Fruit fly (Drosophila melanogaster) whole organism, embryonic: ENCODE measurements around the gene cmet.

Experiments
- Ada2b ChIP-seq: fragments of 200-800 bp; sonication (Bioruptor generic); IDR thresholded peaks from 2 replicates; pipeline ENCODE4 v1.3.6; 2022; ENCODE audit warnings: missing biosample characterization, missing genetic modification characterization
- Atf-2 ChIP-seq: fragments of 200-800 bp; sonication (Bioruptor generic); optimal IDR thresholded peaks from 2 replicates; lab custom pipeline; 2016; ENCODE audit warnings: missing biosample characterization, missing genetic modification characterization
- Atf3 ChIP-seq: fragments of 200-800 bp; sonication (Bioruptor generic); optimal IDR thresholded peaks from 3 replicates; lab custom pipeline; 2016; ENCODE audit warnings: missing biosample characterization, missing genetic modification characterization
- CG10274 ChIP-seq: fragments of 200-800 bp; sonication (Bioruptor generic); optimal IDR thresholded peaks from 3 replicates; lab custom pipeline; 2017; ENCODE audit warnings: missing biosample characterization, mild to moderate bottlenecking, missing genetic modification characterization
- CG10654 ChIP-seq: fragments of 200-800 bp; sonication (Bioruptor generic); optimal IDR thresholded peaks from 2 replicates; lab custom pipeline; 2016; ENCODE audit warnings: missing biosample characterization, missing genetic modification characterization
- CG11093 ChIP-seq: fragments of 200-800 bp; sonication (Bioruptor generic); IDR thresholded peaks from 3 replicates; pipeline ENCODE4 v1.3.6; 2022; ENCODE audit warnings: missing biosample characterization, missing genetic modification characterization
- CG11456 ChIP-seq: fragments of 200-800 bp; sonication (Bioruptor generic); IDR thresholded peaks from 3 replicates; pipeline ENCODE4 v1.3.6; 2022; ENCODE audit warnings: missing biosample characterization, missing genetic modification characterization
- CG11696 ChIP-seq: fragments of 200-800 bp; sonication (Bioruptor generic); IDR thresholded peaks from 2 replicates; pipeline ENCODE4 v1.3.6; 2022; ENCODE audit warnings: missing biosample characterization, missing genetic modification characterization
- CG15269 ChIP-seq: fragments of 200-800 bp; sonication (Bioruptor generic); optimal IDR thresholded peaks from 2 replicates; lab custom pipeline; 2018; ENCODE audit warnings: missing biosample characterization, mild to moderate bottlenecking, missing genetic modification characterization, moderate library complexity
- CG2202 ChIP-seq: fragments of 200-800 bp; sonication (Bioruptor generic); optimal IDR thresholded peaks from 2 replicates; lab custom pipeline; 2018; ENCODE audit warnings: missing biosample characterization, mild to moderate bottlenecking, missing genetic modification characterization
- CG3847 ChIP-seq: fragments of 200-800 bp; sonication (Bioruptor generic); IDR thresholded peaks from 2 replicates; pipeline ENCODE4 v1.3.6; 2022; ENCODE audit warnings: missing biosample characterization, missing genetic modification characterization
- CG7745 ChIP-seq: fragments of 200-800 bp; sonication (Bioruptor generic); optimal IDR thresholded peaks from 2 replicates; lab custom pipeline; 2018; ENCODE audit warnings: missing biosample characterization, mild to moderate bottlenecking, missing genetic modification characterization, moderate library complexity
- CG7786 ChIP-seq: fragments of 200-800 bp; sonication (Bioruptor generic); optimal IDR thresholded peaks from 2 replicates; lab custom pipeline; 2016; ENCODE audit warnings: missing biosample characterization, missing genetic modification characterization
- ERR ChIP-seq: fragments of 200-800 bp; sonication (Bioruptor generic); optimal IDR thresholded peaks from 2 replicates; lab custom pipeline; 2016; ENCODE audit warnings: missing biosample characterization, missing genetic modification characterization
- Eip74EF ChIP-seq, 2 experiments: fragments of 200-800 bp in 1 of 2; fragments of >200 bp in 1 of 2; sonication (Bioruptor generic) in 1 of 2; optimal IDR thresholded peaks; 2 replicates each; lab custom pipeline; 2017 to 2019; ENCODE audit warnings: missing biosample characterization in 2 of 2, missing genetic modification characterization in 2 of 2, mild to moderate bottlenecking in 1 of 2, moderate library complexity in 1 of 2
- Elba2 ChIP-seq: fragments of 200-800 bp; sonication (Bioruptor generic); optimal IDR thresholded peaks from 3 replicates; lab custom pipeline; 2016; ENCODE audit warnings: missing biosample characterization, missing genetic modification characterization
- GATAe ChIP-seq: fragments of 200-800 bp; sonication (Bioruptor generic); conservative IDR thresholded peaks from 2 replicates; pipeline ENCODE4 v1.3.6; 2022; ENCODE audit warnings: missing biosample characterization, missing genetic modification characterization
- HLH54F ChIP-seq: fragments of 200-800 bp; sonication (Bioruptor generic); optimal IDR thresholded peaks from 3 replicates; lab custom pipeline; 2016; ENCODE audit warnings: missing biosample characterization, missing genetic modification characterization
- Mes4 ChIP-seq: fragments of 200-800 bp; sonication (Bioruptor generic); optimal IDR thresholded peaks from 2 replicates; lab custom pipeline; 2016; ENCODE audit warnings: missing biosample characterization, missing genetic modification characterization
- Oli ChIP-seq: fragments of 200-800 bp; sonication (Bioruptor generic); optimal IDR thresholded peaks from 2 replicates; lab custom pipeline; 2018; ENCODE audit warnings: missing biosample characterization, mild to moderate bottlenecking, missing genetic modification characterization, moderate library complexity
- Ptx1 ChIP-seq: fragments of 200-800 bp; sonication (Bioruptor generic); IDR thresholded peaks from 2 replicates; pipeline ENCODE4 v1.3.6; 2022; ENCODE audit warnings: missing biosample characterization, missing genetic modification characterization
- Sry-β ChIP-seq: fragments of 200-800 bp; sonication (Bioruptor generic); optimal IDR thresholded peaks from 2 replicates; lab custom pipeline; 2018; ENCODE audit warnings: missing biosample characterization, mild to moderate bottlenecking, missing genetic modification characterization, moderate library complexity
- ac ChIP-seq: fragments of 200-800 bp; sonication (Bioruptor generic); optimal IDR thresholded peaks from 3 replicates; lab custom pipeline; 2017; ENCODE audit warnings: missing biosample characterization, mild to moderate bottlenecking, missing genetic modification characterization
- bsh ChIP-seq, 2 experiments: fragments of 200-800 bp; sonication (Bioruptor generic); optimal IDR thresholded peaks; 2 replicates each; lab custom pipeline; 2017 to 2018; ENCODE audit warnings: mild to moderate bottlenecking in 2 of 2, missing biosample characterization in 2 of 2, missing genetic modification characterization in 2 of 2, moderate library complexity in 1 of 2
- cwo ChIP-seq: fragments of 200-800 bp; sonication (Bioruptor generic); optimal IDR thresholded peaks from 3 replicates; lab custom pipeline; 2017; ENCODE audit warnings: missing biosample characterization, missing genetic modification characterization, mild to moderate bottlenecking, moderate library complexity, missing genetic modification reagents
- dan ChIP-seq: fragments of 200-800 bp; sonication (Bioruptor generic); IDR thresholded peaks from 2 replicates; pipeline ENCODE4 v1.3.6; 2022; ENCODE audit warnings: missing biosample characterization, missing genetic modification characterization
- emc ChIP-seq: fragments of 200-800 bp; sonication (Bioruptor generic); optimal IDR thresholded peaks from 2 replicates; lab custom pipeline; 2016; ENCODE audit warnings: missing biosample characterization, missing genetic modification characterization
- fru ChIP-seq: fragments of >200 bp; optimal IDR thresholded peaks from 2 replicates; lab custom pipeline; 2017
- gsb ChIP-seq: fragments of 200-800 bp; sonication (Bioruptor generic); IDR thresholded peaks from 2 replicates; pipeline ENCODE4 v1.3.6; 2022; ENCODE audit warnings: missing biosample characterization, missing genetic modification characterization
- inv ChIP-seq: fragments of 200-800 bp; sonication (Bioruptor generic); IDR thresholded peaks from 2 replicates; pipeline ENCODE4 v1.3.6; 2022; ENCODE audit warnings: missing biosample characterization, missing genetic modification characterization; ENCODE audit not compliant: partially characterized antibody
- kah ChIP-seq: fragments of 200-800 bp; sonication (Bioruptor generic); optimal IDR thresholded peaks from 2 replicates; lab custom pipeline; 2018; ENCODE audit warnings: missing biosample characterization, mild to moderate bottlenecking, missing genetic modification characterization
- kay ChIP-seq: fragments of 200-800 bp; sonication (Bioruptor generic); optimal IDR thresholded peaks from 2 replicates; lab custom pipeline; 2016; ENCODE audit warnings: missing biosample characterization, missing genetic modification characterization
- lilli ChIP-seq: fragments of 200-800 bp; sonication (Bioruptor generic); optimal IDR thresholded peaks from 3 replicates; lab custom pipeline; 2016; ENCODE audit warnings: missing biosample characterization, missing genetic modification characterization
- mam ChIP-seq: fragments of 200-800 bp; sonication (Bioruptor generic); optimal IDR thresholded peaks from 3 replicates; lab custom pipeline; 2016; ENCODE audit warnings: missing biosample characterization, missing genetic modification characterization
- pan ChIP-seq, 4 experiments: fragments of >200 bp in 3 of 4; fragments of 200-800 bp in 1 of 4; sonication (Bioruptor generic) in 1 of 4; optimal IDR thresholded peaks in 3 of 4; IDR thresholded peaks in 1 of 4; 2 replicates each; pipeline versions ENCODE4 v1.3.6 to Lab custom; 2017 to 2022; ENCODE audit warnings: missing biosample characterization in 2 of 4, missing genetic modification characterization in 2 of 4, mixed read lengths in 1 of 4
- pfk ChIP-seq: fragments of 200-800 bp; sonication (Bioruptor generic); optimal IDR thresholded peaks from 2 replicates; lab custom pipeline; 2018; ENCODE audit warnings: missing biosample characterization, mild to moderate bottlenecking, missing genetic modification characterization, moderate library complexity
- pho ChIP-seq: fragments of 200-800 bp; sonication (Bioruptor generic); optimal IDR thresholded peaks from 2 replicates; lab custom pipeline; 2016; ENCODE audit warnings: missing biosample characterization, missing genetic modification characterization
- pnt ChIP-seq: fragments of 200-800 bp; sonication (Bioruptor generic); optimal IDR thresholded peaks from 3 replicates; lab custom pipeline; 2016; ENCODE audit warnings: missing biosample characterization, missing genetic modification characterization
- pros ChIP-seq: fragments of 200-800 bp; sonication (Bioruptor generic); optimal IDR thresholded peaks from 3 replicates; lab custom pipeline; 2019; ENCODE audit warnings: missing biosample characterization, mild to moderate bottlenecking, missing genetic modification characterization, moderate library complexity
- psq ChIP-seq: fragments of 200-800 bp; sonication (Bioruptor generic); optimal IDR thresholded peaks from 2 replicates; lab custom pipeline; 2017; ENCODE audit warnings: missing biosample characterization, missing genetic modification characterization
- repo ChIP-seq: fragments of 200-800 bp; sonication (Bioruptor generic); optimal IDR thresholded peaks from 2 replicates; lab custom pipeline; 2016; ENCODE audit warnings: missing biosample characterization, missing genetic modification characterization
- sisA ChIP-seq: fragments of 200-800 bp; sonication (Bioruptor generic); IDR thresholded peaks from 2 replicates; pipeline ENCODE4 v1.3.6; 2022; ENCODE audit warnings: missing biosample characterization, missing genetic modification characterization
- slou ChIP-seq: fragments of 200-800 bp; sonication (Bioruptor generic); optimal IDR thresholded peaks from 3 replicates; lab custom pipeline; 2016; ENCODE audit warnings: missing biosample characterization, missing genetic modification characterization
- stc ChIP-seq: fragments of 200-800 bp; sonication (Bioruptor generic); IDR thresholded peaks from 2 replicates; pipeline ENCODE4 v1.3.6; 2022; ENCODE audit warnings: missing biosample characterization, missing genetic modification characterization
- tio ChIP-seq: fragments of 200-800 bp; sonication (Bioruptor generic); optimal IDR thresholded peaks from 2 replicates; lab custom pipeline; 2017; ENCODE audit warnings: missing biosample characterization, missing genetic modification characterization, inconsistent platforms
- tll ChIP-seq, 2 experiments: fragments of 200-800 bp in 1 of 2; fragments of >200 bp in 1 of 2; sonication (Bioruptor generic) in 1 of 2; optimal IDR thresholded peaks; 2 replicates each; lab custom pipeline; 2017 to 2019; ENCODE audit warnings: missing biosample characterization in 2 of 2, missing genetic modification characterization in 2 of 2, mild to moderate bottlenecking in 1 of 2, moderate library complexity in 1 of 2
- tna ChIP-seq: fragments of 200-800 bp; sonication (Bioruptor generic); IDR thresholded peaks from 2 replicates; pipeline ENCODE4 v1.3.6; 2022; ENCODE audit warnings: missing biosample characterization, missing genetic modification characterization; ENCODE audit not compliant: partially characterized antibody
- unc-4 ChIP-seq: fragments of 200-800 bp; sonication (Bioruptor generic); IDR thresholded peaks from 2 replicates; pipeline ENCODE4 v1.3.6; 2022; ENCODE audit warnings: missing biosample characterization, missing genetic modification characterization; ENCODE audit not compliant: partially characterized antibody
- vnd ChIP-seq: fragments of 200-800 bp; sonication (Bioruptor generic); IDR thresholded peaks from 3 replicates; pipeline ENCODE4 v1.3.6; 2022; ENCODE audit warnings: missing biosample characterization, missing genetic modification characterization; ENCODE audit not compliant: partially characterized antibody

The cmet gene

dm6 chr2L:11268933-11269631 lies at the start of gene cmet (continued):
- TF ChIP-seq CG11456 (GFP tag; lab: Robert Waterston, UW) (peak; percentile 62), pfk (GFP tag; lab: Kevin White, UChicago) (peak; percentile 67), tna (GFP tag; lab: Robert Waterston, UW) (peak; percentile 98), sisA (GFP tag; lab: Robert Waterston, UW) (peak; percentile 31), CG3847 (GFP tag; lab: Robert Waterston, UW) (peak; percentile 46), bsh (GFP tag; optimal IDR thresholded peaks at IDR 0.05; lab: Kevin White, UChicago) (no peak), slou (GFP tag; lab: Kevin White, UChicago) (peak; percentile 31), unc-4 (GFP tag; lab: Robert Waterston, UW) (peak; percentile 79), Eip74EF (GFP tag; optimal IDR thresholded peaks at IDR 0.05; lab: Kevin White, UChicago) (no peak), CG10654 (GFP tag; lab: Kevin White, UChicago) (peak; percentile 25), HLH54F (GFP tag; lab: Kevin White, UChicago) (peak; percentile 74), CG11093 (GFP tag; lab: Robert Waterston, UW) (no peak), fru (lab: Kevin White, UChicago) (no peak), Elba2 (peak; percentile 85), GATAe (no peak), Oli (tag; lab: Kevin White, UChicago) (peak; percentile 31), psq (GFP tag; lab: Kevin White, UChicago) (no peak), Ptx1 (GFP tag; lab: Robert Waterston, UW) (peak; percentile 25), cwo (GFP tag; lab: Kevin White, UChicago) (no peak), CG15269 (peak; percentile 46), lilli (GFP tag; lab: Kevin White, UChicago) (peak; percentile 79), kah (GFP tag; lab: Kevin White, UChicago) (no peak), emc (GFP tag; lab: Kevin White, UChicago) (peak; percentile 18), CG11696 (no peak), CG10274 (GFP tag; lab: Kevin White, UChicago) (no peak), Ada2b (GFP tag; lab: Robert Waterston, UW) (peak; percentile 23; the same call in 1 of the 2 replicates), mam (GFP tag; lab: Kevin White, UChicago) (peak; percentile 78), tio (GFP tag; lab: Kevin White, UChicago) (peak; percentile 50), Atf-2 (GFP tag; lab: Kevin White, UChicago) (peak; percentile 44), Mes4 (GFP tag; lab: Kevin White, UChicago) (no peak), Atf3 (peak; percentile 63), Sry-β (GFP tag; lab: Kevin White, UChicago) (no peak), kay (GFP tag; lab: Kevin White, UChicago) (peak; percentile 44), vnd (peak; percentile 88), CG7786 (peak; percentile 64), CG7745 (tag; lab: Kevin White, UChicago) (no peak), ERR (GFP tag; lab: Kevin White, UChicago) (no peak), repo (GFP tag; lab: Kevin White, UChicago) (no peak), pnt (GFP tag; lab: Kevin White, UChicago) (peak; percentile 60), tll (GFP tag; optimal IDR thresholded peaks at IDR 0.05; lab: Kevin White, UChicago) (no peak), pho (peak; percentile 72), dan (GFP tag; lab: Robert Waterston, UW) (no peak), pan (optimal IDR thresholded peaks at IDR 0.05; lab: Kevin White, UChicago) (no peak), pan (GFP tag; optimal IDR thresholded peaks at IDR 0.05 in 1 of 2, IDR thresholded peaks at IDR 0.05 in 1 of 2) (peak in 1 of 2 experiments; percentile 9), stc (GFP tag; lab: Robert Waterston, UW) (no peak), inv (GFP tag; lab: Robert Waterston, UW) (peak; percentile 83), CG2202 (tag; lab: Kevin White, UChicago) (no peak), ac (GFP tag; lab: Kevin White, UChicago) (no peak), gsb (GFP tag; lab: Robert Waterston, UW) (no peak), pros (GFP tag; lab: Kevin White, UChicago) (no peak)
